Worm (Caenorhabditis elegans): ENCODE data around the gene rps-27.

Gene rps-27

DNA sequence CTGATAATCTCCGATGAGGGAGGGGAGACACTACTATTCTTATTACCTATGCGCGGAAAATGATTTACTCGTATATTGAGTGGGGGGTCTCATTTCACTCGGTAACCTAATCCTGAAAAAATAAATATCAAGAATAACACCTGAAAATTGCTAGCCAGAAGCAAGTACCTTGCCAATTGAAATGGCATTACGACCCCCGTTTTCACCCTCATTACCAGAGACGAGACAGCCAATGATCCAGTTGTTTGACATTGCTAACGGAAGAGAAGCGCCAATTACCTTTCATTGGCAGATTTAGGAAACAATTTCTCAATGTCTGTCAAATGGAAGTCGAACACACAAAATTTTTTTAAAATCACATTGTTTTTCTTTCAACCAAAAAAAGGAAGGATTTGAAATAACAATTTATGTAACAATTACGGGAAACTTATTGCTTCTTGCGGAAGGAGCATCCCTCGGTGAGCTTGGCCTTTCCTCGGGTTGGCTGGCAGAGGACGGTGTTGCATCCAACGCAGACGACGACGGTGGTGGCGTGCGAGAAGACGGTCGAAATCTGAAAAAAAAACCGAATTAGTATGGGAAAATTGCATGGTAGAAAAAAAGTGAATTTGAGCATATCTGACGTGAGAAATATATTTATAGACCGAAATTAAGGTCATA lies 704 bp downstream of the rps-27 start (continued):
- no peak for TF ChIP-seq chd-7 (tag; optimal IDR thresholded peaks at IDR 0.05)
- TF ChIP-seq madf-6 (GFP tag; IDR thresholded peaks at IDR 0.05): peak; percentile 81
- TF ChIP-seq tbx-9 (tag; optimal IDR thresholded peaks at IDR 0.05; ENCODE audit: borderline replicate concordance): no peak
- no peak for TF ChIP-seq ztf-28 (GFP tag; IDR thresholded peaks at IDR 0.05)
- TF ChIP-seq him-1 (tag; optimal IDR thresholded peaks at IDR 0.05): no peak
- TF ChIP-seq T26A5.8 (tag; optimal IDR thresholded peaks at IDR 0.05): no peak
- peak; percentile 52 for TF ChIP-seq zfh-2 (GFP tag; conservative IDR thresholded peaks at IDR 0.05)
- TF ChIP-seq sea-2 (GFP tag; IDR thresholded peaks at IDR 0.05): no peak
- no peak for TF ChIP-seq let-526 (GFP tag; IDR thresholded peaks at IDR 0.05)
- TF ChIP-seq ztf-22 (GFP tag; optimal IDR thresholded peaks at IDR 0.05): no peak
- TF ChIP-seq xnd-1 (tag; optimal IDR thresholded peaks at IDR 0.05): no peak
- TF ChIP-seq ztf-25 (GFP tag; IDR thresholded peaks at IDR 0.05): no peak
- no peak for TF ChIP-seq B0261.1 (tag; optimal IDR thresholded peaks at IDR 0.05)
- TF ChIP-seq F57A8.1 (GFP tag; optimal IDR thresholded peaks at IDR 0.05): no peak
- no peak for TF ChIP-seq nhr-120 (GFP tag; IDR thresholded peaks at IDR 0.05)
- TF ChIP-seq zim-3 (tag; optimal IDR thresholded peaks at IDR 0.05): peak; percentile 61
- peak; percentile 76 for TF ChIP-seq lin-54 (GFP tag; optimal IDR thresholded peaks at IDR 0.05)
- TF ChIP-seq tlf-1 (GFP tag; optimal IDR thresholded peaks at IDR 0.05): peak; percentile 12
- TF ChIP-seq fkh-3 (tag; optimal IDR thresholded peaks at IDR 0.05): peak; percentile 33
- TF ChIP-seq lin-40 (tag; optimal IDR thresholded peaks at IDR 0.05): no peak
- TF ChIP-seq hlh-12 (tag; optimal IDR thresholded peaks at IDR 0.05): no peak
- no peak for TF ChIP-seq ZK185.1 (tag; optimal IDR thresholded peaks at IDR 0.05; ENCODE audit: poor library complexity, severe bottlenecking)
- TF ChIP-seq B0336.3 (GFP tag; IDR thresholded peaks at IDR 0.05): peak; percentile 95
- TF ChIP-seq Y53G8AR.9 (GFP tag; conservative IDR thresholded peaks at IDR 0.05): peak; percentile 81
- no peak for TF ChIP-seq lir-1 (GFP tag; conservative IDR thresholded peaks at IDR 0.05)
- 0 out of 2 replicates have a peak, but pooled peaks have one; percentile 33 for TF ChIP-seq nfyb-1 (GFP tag; IDR thresholded peaks at IDR 0.05)
- TF ChIP-seq F39B2.1 (GFP tag; IDR thresholded peaks at IDR 0.05): peak; percentile 74
- TF ChIP-seq nfya-2 (GFP tag; IDR thresholded peaks at IDR 0.05): 0 out of 2 replicates have a peak, but pooled peaks have one; percentile 62
- TF ChIP-seq ceh-91 (GFP tag; IDR thresholded peaks at IDR 0.05): no peak
- TF ChIP-seq somi-1 (GFP tag; optimal IDR thresholded peaks at IDR 0.05): no peak
- peak; percentile 66; the same call in 1 of the 2 replicates for TF ChIP-seq rcor-1 (GFP tag; IDR thresholded peaks at IDR 0.05)
- peak; percentile 69; the same call in 1 of the 2 replicates for TF ChIP-seq lin-26 (GFP tag; IDR thresholded peaks at IDR 0.05)
- peak; percentile 70 for TF ChIP-seq pbrm-1 (GFP tag; IDR thresholded peaks at IDR 0.05)
- TF ChIP-seq lsl-1 (GFP tag; optimal IDR thresholded peaks at IDR 0.05): no peak
- no peak for TF ChIP-seq F33H1.4 (GFP tag; IDR thresholded peaks at IDR 0.05)
- TF ChIP-seq ztf-18 (tag; optimal IDR thresholded peaks at IDR 0.05): no peak
- TF ChIP-seq F10E7.11 (tag; optimal IDR thresholded peaks at IDR 0.05): peak; percentile 0
- TF ChIP-seq ceh-79 (tag; optimal IDR thresholded peaks at IDR 0.05): no peak
- no peak for TF ChIP-seq rec-8 (tag; optimal IDR thresholded peaks at IDR 0.05)
- TF ChIP-seq let-607 (tag; optimal IDR thresholded peaks at IDR 0.05): peak in 1 of 2 experiments; percentile 1
- no peak for TF ChIP-seq Y79H2A.3 (GFP tag; conservative IDR thresholded peaks at IDR 0.05)
- no peak for TF ChIP-seq atf-7 (tag; optimal IDR thresholded peaks at IDR 0.05)
- no peak for TF ChIP-seq Y67H2A.10 (GFP tag; conservative IDR thresholded peaks at IDR 0.05)
- TF ChIP-seq nhr-179 (tag; optimal IDR thresholded peaks at IDR 0.05): no peak
- TF ChIP-seq snpc-1.3 (tag; optimal IDR thresholded peaks at IDR 0.05; ENCODE audit: insufficient read depth): peak; percentile 34
- no peak for TF ChIP-seq C17E4.6 (GFP tag; IDR thresholded peaks at IDR 0.05)
- TF ChIP-seq sptf-2 (GFP tag; optimal IDR thresholded peaks at IDR 0.05): no peak
